Fruit fly (Drosophila melanogaster) whole organism, embryonic: ENCODE data around the gene nxf2.

Experiments
- Atf3 ChIP-seq: fragments of 200-800 bp; sonication (Bioruptor generic); optimal IDR thresholded peaks from 3 replicates; lab custom pipeline; 2016; ENCODE audit warnings: missing biosample characterization, missing genetic modification characterization
- B-H1 ChIP-seq: fragments of 200-800 bp; sonication (Bioruptor generic); IDR thresholded peaks from 3 replicates; pipeline ENCODE4 v1.3.6; 2022; ENCODE audit warnings: missing biosample characterization, missing genetic modification characterization
- C15 ChIP-seq: fragments of 200-800 bp; sonication (Bioruptor generic); IDR thresholded peaks from 3 replicates; pipeline ENCODE4 v1.3.6; 2022; ENCODE audit warnings: missing biosample characterization, missing genetic modification characterization
- CG10979 ChIP-seq: fragments of 200-800 bp; sonication (Bioruptor generic); optimal IDR thresholded peaks from 2 replicates; lab custom pipeline; 2018; ENCODE audit warnings: missing biosample characterization, mild to moderate bottlenecking, missing genetic modification characterization, moderate library complexity
- CG11456 ChIP-seq: fragments of 200-800 bp; sonication (Bioruptor generic); IDR thresholded peaks from 3 replicates; pipeline ENCODE4 v1.3.6; 2022; ENCODE audit warnings: missing biosample characterization, missing genetic modification characterization
- CG11696 ChIP-seq: fragments of 200-800 bp; sonication (Bioruptor generic); IDR thresholded peaks from 2 replicates; pipeline ENCODE4 v1.3.6; 2022; ENCODE audit warnings: missing biosample characterization, missing genetic modification characterization
- CG11723 ChIP-seq: fragments of 200-800 bp; sonication (Bioruptor generic); optimal IDR thresholded peaks from 2 replicates; lab custom pipeline; 2017; ENCODE audit warnings: missing biosample characterization, mild to moderate bottlenecking, missing genetic modification characterization
- CG12299 ChIP-seq: fragments of 200-800 bp; sonication (Bioruptor generic); optimal IDR thresholded peaks from 2 replicates; lab custom pipeline; 2018; ENCODE audit warnings: missing biosample characterization, mild to moderate bottlenecking, missing genetic modification characterization
- CG13894 ChIP-seq: fragments of 200-800 bp; sonication (Bioruptor generic); optimal IDR thresholded peaks from 3 replicates; lab custom pipeline; 2018; ENCODE audit warnings: missing biosample characterization, mild to moderate bottlenecking, missing genetic modification characterization, moderate library complexity
- CG14860 ChIP-seq: fragments of 200-800 bp; sonication (Bioruptor generic); IDR thresholded peaks from 3 replicates; pipeline ENCODE4 v1.3.6; 2022; ENCODE audit warnings: missing biosample characterization, missing genetic modification characterization; ENCODE audit not compliant: partially characterized antibody
- CG17361 ChIP-seq: fragments of 200-800 bp; sonication (Bioruptor generic); IDR thresholded peaks from 3 replicates; pipeline ENCODE4 v1.3.6; 2022; ENCODE audit warnings: missing biosample characterization, missing genetic modification characterization
- CG34376 ChIP-seq: fragments of 200-800 bp; sonication (Bioruptor generic); optimal IDR thresholded peaks from 2 replicates; lab custom pipeline; 2018; ENCODE audit warnings: missing biosample characterization, mild to moderate bottlenecking, missing genetic modification characterization
- CG3847 ChIP-seq: fragments of 200-800 bp; sonication (Bioruptor generic); IDR thresholded peaks from 2 replicates; pipeline ENCODE4 v1.3.6; 2022; ENCODE audit warnings: missing biosample characterization, missing genetic modification characterization
- CG5180 ChIP-seq: fragments of 200-800 bp; sonication (Bioruptor generic); optimal IDR thresholded peaks from 3 replicates; lab custom pipeline; 2017; ENCODE audit warnings: missing biosample characterization, missing genetic modification characterization, mild to moderate bottlenecking, moderate library complexity, missing genetic modification reagents
- CG5953 ChIP-seq: fragments of 200-800 bp; sonication (Bioruptor generic); IDR thresholded peaks from 2 replicates; pipeline ENCODE4 v1.3.6; 2022; ENCODE audit warnings: missing biosample characterization, missing genetic modification characterization
- CG6272 ChIP-seq: fragments of 200-800 bp; sonication (Bioruptor generic); IDR thresholded peaks from 2 replicates; pipeline ENCODE4 v1.3.6; 2022; ENCODE audit warnings: missing biosample characterization, missing genetic modification characterization
- CG6791 ChIP-seq: fragments of 200-800 bp; sonication (Bioruptor generic); IDR thresholded peaks from 3 replicates; pipeline ENCODE4 v1.3.6; 2022; ENCODE audit warnings: missing biosample characterization, missing genetic modification characterization; ENCODE audit not compliant: partially characterized antibody
- CG9876 ChIP-seq: fragments of 200-800 bp; sonication (Bioruptor generic); optimal IDR thresholded peaks from 2 replicates; lab custom pipeline; 2016; ENCODE audit warnings: missing biosample characterization, missing genetic modification characterization
- CG9932 ChIP-seq: fragments of 200-800 bp; sonication (Bioruptor generic); IDR thresholded peaks from 2 replicates; pipeline ENCODE4 v1.3.6; 2022; ENCODE audit warnings: missing biosample characterization, missing genetic modification characterization
- Drgx ChIP-seq: fragments of 200-800 bp; sonication (Bioruptor generic); IDR thresholded peaks from 2 replicates; pipeline ENCODE4 v1.3.6; 2022; ENCODE audit warnings: missing biosample characterization, missing genetic modification characterization
- Ets97D ChIP-seq: fragments of 200-800 bp; sonication (Bioruptor generic); optimal IDR thresholded peaks from 3 replicates; lab custom pipeline; 2016; ENCODE audit warnings: missing biosample characterization, missing genetic modification characterization
- Hsf ChIP-seq: fragments of 200-800 bp; sonication (Bioruptor generic); optimal IDR thresholded peaks from 3 replicates; lab custom pipeline; 2016; ENCODE audit warnings: missing biosample characterization, missing genetic modification characterization
- Lim3 ChIP-seq: fragments of 200-800 bp; sonication (Bioruptor generic); IDR thresholded peaks from 2 replicates; pipeline ENCODE4 v1.3.6; 2022; ENCODE audit warnings: missing biosample characterization, missing genetic modification characterization
- Mrtf ChIP-seq: fragments of 200-800 bp; sonication (Bioruptor generic); IDR thresholded peaks from 3 replicates; pipeline ENCODE4 v1.3.6; 2022; ENCODE audit warnings: missing biosample characterization, missing genetic modification characterization
- Rx ChIP-seq: fragments of 200-800 bp; sonication (Bioruptor generic); IDR thresholded peaks from 2 replicates; pipeline ENCODE4 v1.3.6; 2022; ENCODE audit warnings: missing biosample characterization, missing genetic modification characterization
- ato ChIP-seq: fragments of 200-800 bp; sonication (Bioruptor generic); IDR thresholded peaks from 2 replicates; pipeline ENCODE4 v1.3.6; 2022; ENCODE audit warnings: missing biosample characterization, missing genetic modification characterization; ENCODE audit not compliant: partially characterized antibody
- ci ChIP-seq: fragments of 200-800 bp; sonication (Bioruptor generic); IDR thresholded peaks from 3 replicates; pipeline ENCODE4 v1.3.6; 2022; ENCODE audit warnings: missing biosample characterization, missing genetic modification characterization
- eve ChIP-seq, 2 experiments: fragments of >200 bp; optimal IDR thresholded peaks; 2 replicates each; lab custom pipeline; 2017; ENCODE audit warnings: missing biosample characterization in 2 of 2, missing genetic modification characterization in 2 of 2
- gcm ChIP-seq: fragments of 200-800 bp; sonication (Bioruptor generic); optimal IDR thresholded peaks from 2 replicates; lab custom pipeline; 2019; ENCODE audit warnings: missing biosample characterization, mild to moderate bottlenecking, missing genetic modification characterization, moderate library complexity
- gt ChIP-seq: fragments of 200-800 bp; sonication (Bioruptor generic); IDR thresholded peaks from 2 replicates; pipeline ENCODE4 v1.3.6; 2022; ENCODE audit warnings: missing biosample characterization, missing genetic modification characterization
- knrl ChIP-seq: fragments of 200-800 bp; sonication (Bioruptor generic); IDR thresholded peaks from 3 replicates; pipeline ENCODE4 v1.3.6; 2022; ENCODE audit warnings: missing biosample characterization, missing genetic modification characterization; ENCODE audit not compliant: partially characterized antibody
- maf-S ChIP-seq: fragments of 200-800 bp; sonication (Bioruptor generic); optimal IDR thresholded peaks from 2 replicates; lab custom pipeline; 2016; ENCODE audit warnings: missing biosample characterization, missing genetic modification characterization
- odd ChIP-seq: fragments of 200-800 bp; sonication (Bioruptor generic); optimal IDR thresholded peaks from 2 replicates; lab custom pipeline; 2017; ENCODE audit warnings: missing biosample characterization, mild to moderate bottlenecking, missing genetic modification characterization
- pb ChIP-seq: fragments of 200-800 bp; sonication (Bioruptor generic); optimal IDR thresholded peaks from 3 replicates; lab custom pipeline; 2016; ENCODE audit warnings: missing biosample characterization, missing genetic modification characterization
- pfk ChIP-seq: fragments of 200-800 bp; sonication (Bioruptor generic); optimal IDR thresholded peaks from 2 replicates; lab custom pipeline; 2018; ENCODE audit warnings: missing biosample characterization, mild to moderate bottlenecking, missing genetic modification characterization, moderate library complexity
- pita ChIP-seq: fragments of 200-800 bp; sonication (Bioruptor generic); optimal IDR thresholded peaks from 2 replicates; lab custom pipeline; 2017; ENCODE audit warnings: missing biosample characterization, mild to moderate bottlenecking, missing genetic modification characterization
- pum ChIP-seq: fragments of 200-800 bp; sonication (Bioruptor generic); optimal IDR thresholded peaks from 2 replicates; lab custom pipeline; 2016; ENCODE audit warnings: missing biosample characterization, missing genetic modification characterization
- pzg ChIP-seq: fragments of 200-800 bp; sonication (Bioruptor generic); optimal IDR thresholded peaks from 3 replicates; lab custom pipeline; 2018; ENCODE audit warnings: missing biosample characterization, mild to moderate bottlenecking, missing genetic modification characterization, moderate library complexity
- rib ChIP-seq: fragments of 200-800 bp; sonication (Bioruptor generic); IDR thresholded peaks from 2 replicates; pipeline ENCODE4 v1.3.6; 2022; ENCODE audit warnings: missing biosample characterization, missing genetic modification characterization
- row ChIP-seq: fragments of 200-800 bp; sonication (Bioruptor generic); IDR thresholded peaks from 3 replicates; pipeline ENCODE4 v1.3.6; 2022; ENCODE audit warnings: missing biosample characterization, missing genetic modification characterization
- sc ChIP-seq, 3 experiments: fragments of >200 bp in 2 of 3; fragments of 200-800 bp in 1 of 3; sonication (Bioruptor generic) in 1 of 3; optimal IDR thresholded peaks; 2 replicates in 2 of 3; 3 replicates in 1 of 3; lab custom pipeline; 2017; ENCODE audit warnings: mild to moderate bottlenecking in 1 of 3, missing biosample characterization in 1 of 3, missing genetic modification characterization in 1 of 3, missing genetic modification reagents in 1 of 3
- schlank ChIP-seq: fragments of 200-800 bp; sonication (Bioruptor generic); optimal IDR thresholded peaks from 2 replicates; lab custom pipeline; 2018; ENCODE audit warnings: missing biosample characterization, mild to moderate bottlenecking, missing genetic modification characterization
- sd ChIP-seq: fragments of 200-800 bp; sonication (Bioruptor generic); optimal IDR thresholded peaks from 3 replicates; lab custom pipeline; 2018; ENCODE audit warnings: missing biosample characterization, mild to moderate bottlenecking, missing genetic modification characterization, moderate library complexity
- unc-4 ChIP-seq: fragments of 200-800 bp; sonication (Bioruptor generic); IDR thresholded peaks from 2 replicates; pipeline ENCODE4 v1.3.6; 2022; ENCODE audit warnings: missing biosample characterization, missing genetic modification characterization; ENCODE audit not compliant: partially characterized antibody
- unpg ChIP-seq: fragments of 200-800 bp; sonication (Bioruptor generic); optimal IDR thresholded peaks from 3 replicates; lab custom pipeline; 2018; ENCODE audit warnings: missing biosample characterization, mild to moderate bottlenecking, missing genetic modification characterization, moderate library complexity
- vfl ChIP-seq: fragments of 200-800 bp; sonication (Bioruptor generic); optimal IDR thresholded peaks from 2 replicates; lab custom pipeline; 2016; ENCODE audit warnings: missing biosample characterization, missing genetic modification characterization
- vvl ChIP-seq: fragments of 200-800 bp; sonication (Bioruptor generic); IDR thresholded peaks from 2 replicates; pipeline ENCODE4 v1.3.6; 2022; ENCODE audit warnings: missing biosample characterization, missing genetic modification characterization

nxf2 gene

dm6 chr3L:16542998-16543624 is 37.0 kb downstream of the nxf2 start, which contains the start of gene CG43373 (continued):
- TF ChIP-seq eve (GFP tag; optimal IDR thresholded peaks at IDR 0.05; lab: Kevin White, UChicago) (no peak), sc (optimal IDR thresholded peaks at IDR 0.05; lab: Kevin White, UChicago) (no peak), sc (GFP tag; optimal IDR thresholded peaks at IDR 0.05; lab: Kevin White, UChicago) (no peak), B-H1 (no peak), CG11456 (GFP tag; lab: Robert Waterston, UW) (0 out of 3 replicates have a peak, but pooled peaks have one; percentile 60), CG5180 (GFP tag; lab: Kevin White, UChicago) (peak; percentile 63), CG9876 (GFP tag; lab: Kevin White, UChicago) (no peak), CG13894 (tag; lab: Kevin White, UChicago) (peak; percentile 54), row (no peak), knrl (GFP tag; lab: Robert Waterston, UW) (no peak), odd (GFP tag; lab: Kevin White, UChicago) (peak; percentile 28), pfk (GFP tag; lab: Kevin White, UChicago) (no peak), Mrtf (GFP tag; lab: Robert Waterston, UW) (no peak), ci (GFP tag; lab: Robert Waterston, UW) (peak; percentile 31; the same call in 1 of the 3 replicates), unc-4 (GFP tag; lab: Robert Waterston, UW) (no peak), sd (tag; lab: Kevin White, UChicago) (peak; percentile 2)

dm6 chr3L:16533932-16534331 is 46.2 kb downstream of the nxf2 start:
- no peak for TF ChIP-seq gt (GFP tag; lab: Robert Waterston, UW)
- TF ChIP-seq pb: peak; percentile 26
- peak; percentile 58 for TF ChIP-seq Atf3 (GFP tag; lab: Kevin White, UChicago)
- TF ChIP-seq unc-4 (GFP tag; lab: Robert Waterston, UW): no peak
- TF ChIP-seq CG17361 (GFP tag; lab: Robert Waterston, UW): peak; percentile 91
- peak; percentile 63 for TF ChIP-seq CG3847 (GFP tag; lab: Robert Waterston, UW)
- TF ChIP-seq Ets97D (GFP tag; lab: Kevin White, UChicago): no peak
- 0 out of 2 replicates have a peak, but pooled peaks have one; percentile 27 for TF ChIP-seq CG6272
- peak; percentile 78 for TF ChIP-seq CG12299 (tag; lab: Kevin White, UChicago)
- TF ChIP-seq vvl (GFP tag; lab: Robert Waterston, UW): peak; percentile 57; the same call in 1 of the 2 replicates
- TF ChIP-seq CG5953 (GFP tag; lab: Robert Waterston, UW): 0 out of 2 replicates have a peak, but pooled peaks have one; percentile 12
- peak; percentile 47 for TF ChIP-seq gcm (GFP tag; lab: Kevin White, UChicago)
- peak; percentile 83 for TF ChIP-seq Hsf
- no peak for TF ChIP-seq pfk (GFP tag; lab: Kevin White, UChicago)
- TF ChIP-seq maf-S (GFP tag; lab: Kevin White, UChicago): peak; percentile 52
- TF ChIP-seq Rx (GFP tag; lab: Robert Waterston, UW): peak; percentile 40; the same call in 1 of the 2 replicates
- TF ChIP-seq pum (GFP tag; lab: Kevin White, UChicago): peak; percentile 71
- TF ChIP-seq CG6791 (GFP tag; lab: Robert Waterston, UW): no peak
- TF ChIP-seq pita (GFP tag; lab: Kevin White, UChicago): no peak
- no peak for TF ChIP-seq pzg (GFP tag; lab: Kevin White, UChicago)
- TF ChIP-seq CG34376 (GFP tag; lab: Kevin White, UChicago): peak; percentile 26
- TF ChIP-seq Lim3 (GFP tag; lab: Robert Waterston, UW): no peak
- 0 out of 3 replicates have a peak, but pooled peaks have one; percentile 45 for TF ChIP-seq C15 (GFP tag; lab: Robert Waterston, UW)
- peak; percentile 38 for TF ChIP-seq schlank
- peak; percentile 86 for TF ChIP-seq unpg
- peak; percentile 52 for TF ChIP-seq CG9932 (GFP tag; lab: Robert Waterston, UW)
- TF ChIP-seq CG11723: peak; percentile 66
- no peak for TF ChIP-seq CG14860 (GFP tag; lab: Robert Waterston, UW)
- TF ChIP-seq ato (GFP tag; lab: Robert Waterston, UW): no peak
- TF ChIP-seq Drgx: no peak
- no peak for TF ChIP-seq CG11696 (GFP tag; lab: Robert Waterston, UW)
- TF ChIP-seq CG10979 (tag; lab: Kevin White, UChicago): peak; percentile 90
- TF ChIP-seq odd (GFP tag; lab: Kevin White, UChicago): peak; percentile 60
- peak; percentile 54 for TF ChIP-seq vfl (GFP tag; lab: Kevin White, UChicago)
- TF ChIP-seq rib (GFP tag; lab: Robert Waterston, UW): no peak
